Worm (Caenorhabditis elegans) whole organism, L4 larva: ENCODE results near the gene nstp-7.

Experiments
- F37D6.2 ChIP-seq: sonication (generic microtip); optimal IDR thresholded peaks from 2 replicates; lab custom pipeline; 2016; ENCODE audit warnings: mild to moderate bottlenecking, missing genetic modification characterization, missing compliant biosample characterization
- R02D3.7 ChIP-seq: fragments of 150-350 bp; sonication (generic microtip); optimal IDR thresholded peaks from 3 replicates; lab custom pipeline; 2014; ENCODE audit warnings: missing biosample characterization, missing genetic modification characterization
- aha-1 ChIP-seq: fragments of 150-350 bp; peaks from one replicate; lab custom pipeline; 2014; ENCODE audit warnings: missing biosample characterization, missing genetic modification characterization
- aly-2 ChIP-seq: sonication (generic microtip); optimal IDR thresholded peaks from 2 replicates; lab custom pipeline; 2018; ENCODE audit warnings: missing biosample characterization, missing genetic modification characterization
- arid-1 ChIP-seq: fragments of 200-800 bp; sonication (Bioruptor generic); conservative IDR thresholded peaks from 2 replicates; pipeline ENCODE4 v1.3.6; 2022; ENCODE audit warnings: missing genetic modification reagents, missing genetic modification characterization, missing compliant biosample characterization
- ceh-20 ChIP-seq: fragments of 200-800 bp; sonication (Bioruptor generic); IDR thresholded peaks from 2 replicates; pipeline ENCODE4 v1.3.6; 2022; ENCODE audit warnings: missing genetic modification reagents, missing genetic modification characterization, missing compliant biosample characterization
- ctbp-1 ChIP-seq: fragments of 200-800 bp; sonication (Bioruptor generic); IDR thresholded peaks from 2 replicates; pipeline ENCODE4 v1.3.6; 2022; ENCODE audit warnings: missing genetic modification reagents, missing genetic modification characterization, missing compliant biosample characterization
- dmd-6 ChIP-seq: fragments of 200-800 bp; sonication (Bioruptor generic); IDR thresholded peaks from 2 replicates; pipeline ENCODE4 v1.3.6; 2022; ENCODE audit warnings: missing genetic modification reagents, missing genetic modification characterization, missing compliant biosample characterization
- dpl-1 ChIP-seq: fragments of 150-350 bp; optimal IDR thresholded peaks from 2 replicates; lab custom pipeline; 2014; ENCODE audit warnings: missing biosample characterization, missing genetic modification reagents, missing genetic modification characterization
- duxl-1 ChIP-seq: sonication (generic microtip); optimal IDR thresholded peaks from 2 replicates; lab custom pipeline; 2016; ENCODE audit warnings: mild to moderate bottlenecking, missing genetic modification characterization, moderate library complexity, missing compliant biosample characterization; ENCODE audit not compliant: poor library complexity
- dve-1 ChIP-seq: sonication (generic microtip); optimal IDR thresholded peaks from 2 replicates; lab custom pipeline; 2017; ENCODE audit warnings: antibody characterized with exemption, mild to moderate bottlenecking, missing genetic modification characterization, missing compliant biosample characterization; ENCODE audit not compliant: insufficient read depth
- egl-27 ChIP-seq: sonication (generic microtip); optimal IDR thresholded peaks from 3 replicates; lab custom pipeline; 2017; ENCODE audit warnings: missing biosample characterization, missing genetic modification reagents, missing genetic modification characterization
- fkh-10 ChIP-seq: fragments of 150-350 bp; optimal IDR thresholded peaks from 2 replicates; lab custom pipeline; 2014; ENCODE audit warnings: missing biosample characterization, missing genetic modification reagents, missing genetic modification characterization
- gei-8 ChIP-seq: fragments of 200-800 bp; sonication (Bioruptor generic); optimal IDR thresholded peaks from 2 replicates; lab custom pipeline; 2018; ENCODE audit warnings: mild to moderate bottlenecking, missing genetic modification characterization, missing compliant biosample characterization
- hif-1 ChIP-seq, 2 experiments: sonication (generic microtip); optimal IDR thresholded peaks; 2 replicates each; lab custom pipeline; 2016 to 2017; ENCODE audit warnings: missing compliant biosample characterization in 2 of 2, missing genetic modification characterization in 2 of 2, missing genetic modification reagents in 2 of 2, missing genotype in 2 of 2, mild to moderate bottlenecking in 1 of 2
- hlh-11 ChIP-seq: fragments of 200-800 bp; sonication (Bioruptor generic); optimal IDR thresholded peaks from 2 replicates; lab custom pipeline; 2018; ENCODE audit warnings: mild to moderate bottlenecking, missing genetic modification characterization, missing compliant biosample characterization
- hlh-30 ChIP-seq: sonication (generic microtip); optimal IDR thresholded peaks from 2 replicates; lab custom pipeline; 2017; ENCODE audit warnings: antibody characterized with exemption, mild to moderate bottlenecking, missing genetic modification characterization, missing compliant biosample characterization; ENCODE audit not compliant: insufficient read depth
- hmg-1.1 ChIP-seq: fragments of 200-800 bp; sonication (Bioruptor generic); IDR thresholded peaks from 2 replicates; pipeline ENCODE4 v1.3.6; 2022; ENCODE audit warnings: missing genetic modification reagents, missing genetic modification characterization, missing compliant biosample characterization
- lin-13 ChIP-seq: fragments of 150-350 bp; optimal IDR thresholded peaks from 2 replicates; lab custom pipeline; 2014; ENCODE audit warnings: missing biosample characterization, missing genetic modification reagents, missing genetic modification characterization
- lsy-2 ChIP-seq, 2 experiments: fragments of 150-350 bp in 1 of 2; sonication (generic microtip) in 1 of 2; optimal IDR thresholded peaks; 2 replicates each; lab custom pipeline; 2014 to 2017; ENCODE audit warnings: missing biosample characterization in 2 of 2, missing genetic modification characterization in 2 of 2
- mdl-1 ChIP-seq, 2 experiments: fragments of 150-350 bp in 1 of 2; sonication (generic microtip) in 1 of 2; optimal IDR thresholded peaks; 2 replicates each; lab custom pipeline; 2014 to 2017; ENCODE audit warnings: missing biosample characterization in 2 of 2, missing genetic modification characterization in 2 of 2
- mep-1 ChIP-seq: fragments of 150-350 bp; sonication (generic microtip); optimal IDR thresholded peaks from 3 replicates; lab custom pipeline; 2014; ENCODE audit warnings: missing biosample characterization, missing genetic modification characterization
- mes-2 ChIP-seq: sonication (generic microtip); optimal IDR thresholded peaks from 2 replicates; lab custom pipeline; 2016; ENCODE audit warnings: missing genotype, mild to moderate bottlenecking, missing genetic modification characterization, missing compliant biosample characterization; ENCODE audit not compliant: poor library complexity, severe bottlenecking
- nhr-11 ChIP-seq: fragments of 150-350 bp; optimal IDR thresholded peaks from 2 replicates; lab custom pipeline; 2014; ENCODE audit warnings: missing biosample characterization, missing genetic modification characterization
- nhr-28 ChIP-seq: fragments of 150-350 bp; optimal IDR thresholded peaks from 2 replicates; lab custom pipeline; 2014; ENCODE audit warnings: missing biosample characterization, missing genetic modification characterization
- nhr-48 ChIP-seq: sonication (generic microtip); optimal IDR thresholded peaks from 2 replicates; lab custom pipeline; 2016; ENCODE audit warnings: mild to moderate bottlenecking, missing genetic modification characterization, missing compliant biosample characterization
- nhr-6 ChIP-seq: fragments of 150-350 bp; optimal IDR thresholded peaks from 2 replicates; lab custom pipeline; 2014; ENCODE audit warnings: missing biosample characterization, missing genetic modification characterization
- pha-4 ChIP-seq, 2 experiments: fragments of 150-350 bp in 1 of 2; fragments of 200-800 bp in 1 of 2; sonication (Bioruptor generic) in 1 of 2; IDR thresholded peaks in 1 of 2; optimal IDR thresholded peaks in 1 of 2; 2 replicates each; pipeline versions ENCODE4 v1.3.6 to Lab custom; 2014 to 2022; ENCODE audit warnings: missing genetic modification characterization in 2 of 2, missing genetic modification reagents in 2 of 2, missing biosample characterization in 1 of 2, missing compliant biosample characterization in 1 of 2
- rbr-2 ChIP-seq: sonication (generic microtip); optimal IDR thresholded peaks from 2 replicates; lab custom pipeline; 2016; ENCODE audit warnings: missing genotype, missing genetic modification characterization, missing compliant biosample characterization
- set-16 ChIP-seq: fragments of 200-800 bp; sonication (Bioruptor generic); IDR thresholded peaks from 2 replicates; pipeline ENCODE4 v1.3.6; 2022; ENCODE audit warnings: missing genetic modification reagents, missing genetic modification characterization, missing compliant biosample characterization
- snpc-1.2 ChIP-seq: fragments of 200-800 bp; sonication (Bioruptor generic); IDR thresholded peaks from 2 replicates; pipeline ENCODE4 v1.3.6; 2022; ENCODE audit warnings: missing genetic modification reagents, missing genetic modification characterization, missing compliant biosample characterization
- spr-3 ChIP-seq: fragments of 200-800 bp; sonication (Bioruptor generic); optimal IDR thresholded peaks from 2 replicates; lab custom pipeline; 2018; ENCODE audit warnings: mild to moderate bottlenecking, missing genetic modification characterization, missing compliant biosample characterization
- tag-97 ChIP-seq: fragments of 200-800 bp; sonication (Bioruptor generic); IDR thresholded peaks from 2 replicates; pipeline ENCODE4 v1.3.6; 2022; ENCODE audit warnings: missing genetic modification characterization, missing compliant biosample characterization
- tra-1 ChIP-seq: fragments of 200-800 bp; sonication (Bioruptor generic); IDR thresholded peaks from 2 replicates; pipeline ENCODE4 v1.3.6; 2022; ENCODE audit warnings: missing genetic modification reagents, missing genetic modification characterization, missing compliant biosample characterization
- unc-62 ChIP-seq, 3 experiments: fragments of 150-350 bp in 1 of 3; sonication (generic microtip); optimal IDR thresholded peaks in 2 of 3; peaks in 1 of 3; 1 replicate in 1 of 3; 2 replicates in 2 of 3; lab custom pipeline; 2014 to 2017; ENCODE audit warnings: missing biosample characterization in 3 of 3, missing genetic modification characterization in 3 of 3, missing genetic modification reagents in 3 of 3, missing genotype in 1 of 3

nstp-7 gene

DNA sequence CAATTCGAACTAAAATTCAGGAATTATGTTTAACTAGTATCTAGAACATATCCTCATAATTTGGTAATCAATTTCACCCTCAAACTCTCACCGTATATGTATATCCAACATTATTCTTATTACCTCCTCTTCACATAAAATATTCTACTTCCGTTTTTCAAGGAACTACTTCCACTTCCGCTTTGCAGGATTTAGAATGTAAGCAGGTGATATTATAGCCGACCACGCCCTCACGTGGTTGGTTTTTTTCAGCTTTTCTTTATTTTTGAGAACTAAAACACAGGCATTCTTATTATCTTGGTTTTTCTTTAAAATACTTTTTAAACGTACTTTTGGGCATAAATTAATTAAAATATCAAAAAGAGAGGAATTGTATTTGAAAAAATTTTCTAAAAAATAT is 36.2 kb downstream of the nstp-7 start:
- TF ChIP-seq fkh-10 (GFP tag; lab: Kevin White, UChicago) (no peak), gei-8 (GFP tag; lab: Kevin White, UChicago) (no peak), nhr-11 (tag; lab: Kevin White, UChicago) (peak; percentile 12), lin-13 (GFP tag; lab: Kevin White, UChicago) (no peak)
- TF ChIP-seq, all 104 proteins: peak for 1

DNA sequence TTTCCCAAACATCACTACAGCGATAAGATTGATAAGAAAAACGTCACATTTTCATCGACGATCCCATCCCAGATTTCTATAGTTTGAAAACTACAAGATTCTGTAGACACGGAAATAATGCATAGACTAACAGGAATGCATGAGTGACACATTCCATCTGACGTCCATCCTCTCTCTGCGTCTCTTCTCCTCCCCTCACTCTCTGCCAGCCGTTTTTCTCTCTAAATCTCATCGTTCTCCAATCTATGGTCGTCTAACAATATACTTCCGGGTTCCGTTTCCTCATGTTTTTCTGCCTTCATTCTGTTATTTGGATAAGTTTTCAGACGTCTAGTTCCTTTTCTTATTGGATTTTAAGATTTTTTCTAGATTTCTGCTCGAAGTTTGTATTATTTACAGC is 37.3 kb downstream of the nstp-7 start, which contains the start of gene F48G7.4:
Gene F48G7.4 (plus strand): TSS at position 400 of the 400 bp plus-strand sequence.
- peak; percentile 60; the same call in 1 of the 2 replicates for TF ChIP-seq ceh-20 (GFP tag; lab: Robert Waterston, UW)
- TF ChIP-seq arid-1, result no peak
- no peak for TF ChIP-seq spr-3 (GFP tag; lab: Kevin White, UChicago)
- peak; percentile 40 to 76 for TF ChIP-seq lsy-2 (tag; optimal IDR thresholded peaks at IDR 0.05; lab: Kevin White, UChicago)
- TF ChIP-seq rbr-2, result peak; percentile 84
- TF ChIP-seq nhr-48, result peak; percentile 24
- peak; percentile 18 for TF ChIP-seq nhr-11 (tag; lab: Kevin White, UChicago)
- TF ChIP-seq nhr-6 (tag; lab: Kevin White, UChicago), result peak; percentile 30
- TF ChIP-seq duxl-1, result peak; percentile 50
- no peak for TF ChIP-seq aly-2 (tag; lab: Kevin White, UChicago)
- TF ChIP-seq tra-1 (GFP tag; lab: Robert Waterston, UW), result peak; percentile 77
- peak; percentile 74 for TF ChIP-seq nhr-28 (tag; lab: Kevin White, UChicago)
- 0 out of 2 replicates have a peak, but pooled peaks have one; percentile 33 for TF ChIP-seq tag-97 (GFP tag; lab: Robert Waterston, UW)
- TF ChIP-seq dve-1 (tag; lab: Kevin White, UChicago), result peak; percentile 47
- no peak for TF ChIP-seq ctbp-1 (GFP tag; lab: Robert Waterston, UW)
- peak; percentile 75 for TF ChIP-seq dmd-6
- TF ChIP-seq hif-1 (tag; optimal IDR thresholded peaks at IDR 0.05; lab: Kevin White, UChicago), result peak in 1 of 2 experiments; percentile 26
- TF ChIP-seq dpl-1, result peak; percentile 10
- TF ChIP-seq egl-27 (tag; lab: Kevin White, UChicago), result no peak
- TF ChIP-seq pha-4 (GFP tag; IDR thresholded peaks at IDR 0.05; lab: Robert Waterston, UW), result no peak
- TF ChIP-seq pha-4 (tag; optimal IDR thresholded peaks at IDR 0.05; lab: Kevin White, UChicago), result no peak
- TF ChIP-seq hlh-30 (tag; lab: Kevin White, UChicago), result peak; percentile 79
- peak; percentile 65 for TF ChIP-seq fkh-10 (GFP tag; lab: Kevin White, UChicago)
- peak; percentile 15 for TF ChIP-seq F37D6.2 (tag; lab: Kevin White, UChicago)
- TF ChIP-seq R02D3.7 (tag; lab: Kevin White, UChicago), result no peak
- no peak for TF ChIP-seq snpc-1.2 (GFP tag; lab: Robert Waterston, UW)
- TF ChIP-seq mep-1, result peak; percentile 73
- TF ChIP-seq mes-2 (tag; lab: Kevin White, UChicago), result peak; percentile 56
- peak in 1 of 2 experiments; percentile 60 for TF ChIP-seq mdl-1 (tag; optimal IDR thresholded peaks at IDR 0.05; lab: Kevin White, UChicago)
- TF ChIP-seq hlh-11 (tag; lab: Kevin White, UChicago), result peak; percentile 71
- TF ChIP-seq unc-62 (GFP tag; optimal IDR thresholded peaks at IDR 0.05 in 1 of 2; lab: Kevin White, UChicago), result peak in 1 of 2 experiments; percentile 99
- TF ChIP-seq unc-62 (tag; optimal IDR thresholded peaks at IDR 0.05; lab: Kevin White, UChicago), result no peak
- TF ChIP-seq hmg-1.1 (GFP tag; lab: Robert Waterston, UW), result peak; percentile 56; the same call in 1 of the 2 replicates

DNA sequence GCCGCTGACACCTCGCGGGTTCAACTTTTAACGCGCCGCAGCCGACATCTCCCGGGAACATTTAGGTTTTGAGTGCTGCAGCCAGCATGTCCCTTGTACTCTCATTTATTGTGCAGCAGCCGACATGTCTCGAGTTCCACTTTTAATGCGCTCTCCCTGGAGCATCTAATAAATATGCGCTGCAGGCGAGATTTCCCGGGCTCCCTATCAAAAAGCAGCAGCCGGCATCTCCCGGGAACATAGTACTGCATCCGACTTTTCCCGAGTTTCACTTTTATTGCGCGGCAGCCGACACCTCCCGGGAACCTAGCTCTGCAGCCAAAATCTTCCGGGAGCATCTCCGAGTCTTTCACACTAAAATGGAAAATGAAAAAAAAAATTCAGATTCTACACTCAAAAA is 39.3 kb downstream of the nstp-7 start:
- TF ChIP-seq aha-1 (tag; lab: Kevin White, UChicago) (peak; percentile 3), tag-97 (GFP tag; lab: Robert Waterston, UW) (no peak), set-16 (GFP tag; lab: Robert Waterston, UW) (peak; percentile 51)
- TF ChIP-seq, all 104 proteins: peak for 2
